Worm (Caenorhabditis elegans) whole organism, L2 larva: ENCODE measurements around the gene asp-7.

Experiments used
- mab-5 ChIP-seq: fragments of 150-350 bp; optimal IDR thresholded peaks from 2 replicates; lab custom pipeline; 2014; ENCODE audit warnings: missing biosample characterization, missing genetic modification characterization
- nhr-12 ChIP-seq: fragments of 150-350 bp; optimal IDR thresholded peaks from 2 replicates; lab custom pipeline; 2014; ENCODE audit warnings: missing biosample characterization, missing genetic modification characterization
- nhr-25 ChIP-seq: fragments of 150-350 bp; sonication (generic microtip); optimal IDR thresholded peaks from 3 replicates; lab custom pipeline; 2014; ENCODE audit warnings: missing biosample characterization, missing genetic modification characterization
- zag-1 ChIP-seq: fragments of 150-350 bp; optimal IDR thresholded peaks from 2 replicates; lab custom pipeline; 2014; ENCODE audit warnings: missing biosample characterization, missing genetic modification characterization

- TF ChIP-seq mab-5 (tag; lab: Kevin White, UChicago) (no peak), nhr-12 (tag; lab: Kevin White, UChicago) (no peak), nhr-25 (tag; lab: Kevin White, UChicago) (no peak), zag-1 (tag; lab: Kevin White, UChicago) (no peak)
These were observed 10.0 kb downstream of the asp-7 start for ce11 chrV:3038058-3038457.
